Fruit fly (Drosophila melanogaster): ENCODE data around the gene CG4598.

CG4598 gene

DNA sequence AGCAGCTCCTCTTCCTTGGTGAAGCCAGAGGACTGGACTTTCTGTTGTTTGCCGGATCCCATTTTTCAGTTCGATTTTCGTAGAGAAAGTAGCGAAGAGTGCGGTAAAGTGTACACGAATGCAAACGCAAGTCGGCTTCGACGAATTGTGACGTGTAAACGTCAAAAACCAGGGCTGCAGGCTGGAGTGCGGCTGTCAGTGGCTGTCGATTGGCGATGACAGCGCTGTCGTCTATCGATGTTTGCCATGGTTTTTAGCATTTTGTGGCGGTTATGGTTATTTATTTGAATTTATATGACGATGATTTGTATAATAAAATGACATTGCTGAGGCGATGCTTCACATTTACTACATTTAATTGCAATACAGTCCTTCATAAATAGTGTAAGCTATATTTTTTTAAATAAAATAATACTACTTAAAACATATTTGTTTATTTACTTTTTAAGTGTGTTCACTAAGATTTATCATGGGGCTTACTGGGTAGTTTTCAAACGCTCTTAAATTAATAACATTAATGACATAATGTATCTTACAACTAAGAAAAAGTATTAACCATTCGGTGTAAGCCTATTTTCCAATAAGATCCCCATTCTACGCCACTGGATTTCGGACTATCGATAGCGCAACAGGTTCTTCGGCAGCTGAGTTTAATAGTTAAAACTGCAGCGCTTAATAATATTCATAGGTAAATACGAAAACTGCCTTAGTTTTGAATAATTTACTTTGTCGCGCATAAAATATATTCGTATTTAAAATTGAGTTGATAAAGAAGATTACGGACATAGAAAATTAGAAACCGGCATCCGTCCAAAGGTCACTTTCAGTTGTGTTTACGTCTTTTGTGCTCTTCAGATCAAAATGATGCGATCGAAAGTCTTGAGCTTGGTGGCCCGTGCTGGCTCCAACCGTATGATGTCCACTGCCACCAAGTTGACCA lies at the start of gene CG4598, which contains the start of gene CG5885 (continued):
- TF ChIP-seq D19B (GFP tag; optimal IDR thresholded peaks at IDR 0.05), result peak; percentile 13
- no peak for TF ChIP-seq CG31365 (tag; optimal IDR thresholded peaks at IDR 0.05)
- TF ChIP-seq tgo (GFP tag; IDR thresholded peaks at IDR 0.05), result peak; percentile 44; the same call in 2 of the 3 replicates
- TF ChIP-seq lov (optimal IDR thresholded peaks at IDR 0.05), result no peak
- TF ChIP-seq lov (GFP tag; IDR thresholded peaks at IDR 0.05), result no peak
- peak; percentile 71; the same call in 1 of the 3 replicates for TF ChIP-seq ken (GFP tag; IDR thresholded peaks at IDR 0.05)
- peak; percentile 61 for TF ChIP-seq trh (GFP tag; optimal IDR thresholded peaks at IDR 0.05)
- peak; percentile 15 for TF ChIP-seq Bteb2 (GFP tag; optimal IDR thresholded peaks at IDR 0.05)
- TF ChIP-seq ash1 (GFP tag; optimal IDR thresholded peaks at IDR 0.05), result no peak
- peak; percentile 69; the same call in 1 of the 2 replicates for TF ChIP-seq nerfin-2 (GFP tag; IDR thresholded peaks at IDR 0.05; ENCODE audit: partially characterized antibody)
- 0 out of 2 replicates have a peak, but pooled peaks have one; percentile 20 for TF ChIP-seq Oaz (GFP tag; IDR thresholded peaks at IDR 0.05)
- peak; percentile 78 for TF ChIP-seq scrt (GFP tag; optimal IDR thresholded peaks at IDR 0.05)
- TF ChIP-seq dmrt99B (tag; optimal IDR thresholded peaks at IDR 0.05), result peak; percentile 65
- peak in 1 of 3 experiments; percentile 71 for TF ChIP-seq lola (GFP tag; optimal IDR thresholded peaks at IDR 0.05)
- TF ChIP-seq Sox102F (GFP tag; optimal IDR thresholded peaks at IDR 0.05), result peak; percentile 80
- TF ChIP-seq jumu (GFP tag; optimal IDR thresholded peaks at IDR 0.05), result peak; percentile 30
- peak; percentile 45 for TF ChIP-seq tap (tag; optimal IDR thresholded peaks at IDR 0.05)
- TF ChIP-seq CG17829 (tag; optimal IDR thresholded peaks at IDR 0.05), result peak; percentile 56
- TF ChIP-seq pros (GFP tag; optimal IDR thresholded peaks at IDR 0.05), result no peak
- no peak for TF ChIP-seq HLHmδ (GFP tag; optimal IDR thresholded peaks at IDR 0.05)
- peak; percentile 56 for TF ChIP-seq CG15696 (tag; optimal IDR thresholded peaks at IDR 0.05)
- peak; percentile 63 for TF ChIP-seq CG12942 (GFP tag; optimal IDR thresholded peaks at IDR 0.05)
- no peak for TF ChIP-seq crol (GFP tag; IDR thresholded peaks at IDR 0.05)
- no peak for TF ChIP-seq pita (GFP tag; optimal IDR thresholded peaks at IDR 0.05)
- TF ChIP-seq insv (GFP tag; optimal IDR thresholded peaks at IDR 0.05), result peak in 1 of 2 experiments; percentile 82
- TF ChIP-seq CG4820 (GFP tag; optimal IDR thresholded peaks at IDR 0.05), result peak; percentile 84
- TF ChIP-seq ap (GFP tag; IDR thresholded peaks at IDR 0.05), result peak; percentile 66
- TF ChIP-seq CG2129 (GFP tag; IDR thresholded peaks at IDR 0.05; ENCODE audit: partially characterized antibody), result 0 out of 2 replicates have a peak, but pooled peaks have one; percentile 37
- TF ChIP-seq CG16813 (GFP tag; IDR thresholded peaks at IDR 0.05; ENCODE audit: partially characterized antibody), result peak; percentile 83
- TF ChIP-seq bowl (GFP tag; IDR thresholded peaks at IDR 0.05), result no peak
- TF ChIP-seq so (GFP tag; IDR thresholded peaks at IDR 0.05), result peak; percentile 44; the same call in 1 of the 3 replicates
- TF ChIP-seq CG17359 (tag; optimal IDR thresholded peaks at IDR 0.05), result peak; percentile 49
- TF ChIP-seq lilli (GFP tag; optimal IDR thresholded peaks at IDR 0.05), result peak; percentile 80
- no peak for TF ChIP-seq MTF-1 (GFP tag; optimal IDR thresholded peaks at IDR 0.05; ENCODE audit: borderline replicate concordance)
- peak; percentile 62 for TF ChIP-seq CG15601 (tag; optimal IDR thresholded peaks at IDR 0.05)
- 0 out of 2 replicates have a peak, but pooled peaks have one; percentile 13 for TF ChIP-seq CG16779 (GFP tag; IDR thresholded peaks at IDR 0.05)
- TF ChIP-seq Ravus (GFP tag; IDR thresholded peaks at IDR 0.05), result peak; percentile 31
- peak; percentile 27 for TF ChIP-seq Atf3 (GFP tag; optimal IDR thresholded peaks at IDR 0.05)
- TF ChIP-seq CG10431 (GFP tag; optimal IDR thresholded peaks at IDR 0.05), result peak; percentile 57
- peak in 1 of 2 experiments; percentile 30 for TF ChIP-seq chif (GFP tag; optimal IDR thresholded peaks at IDR 0.05)
- peak; percentile 82 for TF ChIP-seq BEAF-32 (GFP tag; optimal IDR thresholded peaks at IDR 0.05)
- peak; percentile 40 for TF ChIP-seq tup (GFP tag; optimal IDR thresholded peaks at IDR 0.05)
- TF ChIP-seq Abd-B (GFP tag; optimal IDR thresholded peaks at IDR 0.05), result peak; percentile 44
- no peak for TF ChIP-seq da (GFP tag; optimal IDR thresholded peaks at IDR 0.05)
- no peak for TF ChIP-seq CG8281 (tag; optimal IDR thresholded peaks at IDR 0.05)
- no peak for TF ChIP-seq CG3065 (GFP tag; optimal IDR thresholded peaks at IDR 0.05)
- peak; percentile 28; the same call in 1 of the 2 replicates for TF ChIP-seq CG32772 (GFP tag; IDR thresholded peaks at IDR 0.05)

All from whole organism, embryonic.